Fruit fly (Drosophila melanogaster): ENCODE results near the gene S1P.

Gene S1P

DNA sequence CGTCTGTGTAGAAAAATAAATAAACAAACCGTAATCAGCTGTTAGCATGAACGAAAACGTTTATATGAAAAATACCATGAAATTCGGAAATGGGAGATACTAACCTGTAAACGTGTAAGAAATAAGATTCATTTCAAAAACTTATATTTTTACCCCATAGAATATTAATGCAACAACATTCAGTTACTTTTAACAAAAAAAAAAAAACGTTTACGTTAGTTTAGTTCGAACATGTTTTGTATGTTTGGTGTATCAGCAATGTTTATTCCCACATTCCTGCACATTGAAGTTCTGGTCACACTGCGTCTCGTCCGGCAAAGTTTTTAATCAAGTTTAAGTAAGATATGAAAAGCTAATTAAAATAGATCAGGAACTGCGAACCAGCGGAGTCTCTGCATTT lies at the start of gene S1P, which contains the start of gene CG11307:
Gene S1P, minus strand, starts transcription at position 23 of the 400 bp plus-strand sequence.
Gene CG11307, plus strand, starts transcription at position 270 of the 400 bp plus-strand sequence.
- TF ChIP-seq Ets98B (GFP tag; IDR thresholded peaks at IDR 0.05) (no peak), CG12605 (GFP tag; IDR thresholded peaks at IDR 0.05) (no peak)

dm6 chr3L:21666880-21667279 lies 49.7 kb upstream of the S1P start, which contains the start of gene Cpr78E:
Gene Cpr78E (minus strand): TSS chr3L:21666980.
- TF ChIP-seq CG8159 (tag; optimal IDR thresholded peaks at IDR 0.05) (no peak), EcR (GFP tag; optimal IDR thresholded peaks at IDR 0.05) (no peak), CG4496 (GFP tag; IDR thresholded peaks at IDR 0.05) (no peak), fd96Ca (GFP tag; IDR thresholded peaks at IDR 0.05) (no peak), CG10348 (GFP tag; IDR thresholded peaks at IDR 0.05) (no peak), CG15710 (tag; optimal IDR thresholded peaks at IDR 0.05) (no peak), D1 (tag; optimal IDR thresholded peaks at IDR 0.05) (no peak), Pif1B (GFP tag; optimal IDR thresholded peaks at IDR 0.05) (no peak), rn (GFP tag; IDR thresholded peaks at IDR 0.05) (no peak), CG8301 (tag; optimal IDR thresholded peaks at IDR 0.05) (no peak), CG34367 (tag; optimal IDR thresholded peaks at IDR 0.05) (no peak)

dm6 chr3L:21652768-21653167 lies 35.6 kb upstream of the S1P start:
- TF ChIP-seq rn (GFP tag; IDR thresholded peaks at IDR 0.05) (no peak), D1 (tag; optimal IDR thresholded peaks at IDR 0.05) (peak; percentile 66), EcR (GFP tag; optimal IDR thresholded peaks at IDR 0.05) (peak; percentile 58), CG15710 (tag; optimal IDR thresholded peaks at IDR 0.05) (no peak), CG8159 (tag; optimal IDR thresholded peaks at IDR 0.05) (no peak)

- no peak for TF ChIP-seq CG8301 (tag; optimal IDR thresholded peaks at IDR 0.05)
- no peak for TF ChIP-seq CG4496 (GFP tag; IDR thresholded peaks at IDR 0.05)
- TF ChIP-seq CG34367 (tag; optimal IDR thresholded peaks at IDR 0.05) = no peak
- TF ChIP-seq CG9948 (tag; optimal IDR thresholded peaks at IDR 0.05) = no peak
- TF ChIP-seq CG12605 (GFP tag; IDR thresholded peaks at IDR 0.05) = no peak
- no peak for TF ChIP-seq D1 (tag; optimal IDR thresholded peaks at IDR 0.05)
- no peak for TF ChIP-seq Pif1B (GFP tag; optimal IDR thresholded peaks at IDR 0.05)
- no peak for TF ChIP-seq CG10348 (GFP tag; IDR thresholded peaks at IDR 0.05)
- no peak for TF ChIP-seq fd96Ca (GFP tag; IDR thresholded peaks at IDR 0.05)
- no peak for TF ChIP-seq rn (GFP tag; IDR thresholded peaks at IDR 0.05)
- TF ChIP-seq CG14655 (GFP tag; optimal IDR thresholded peaks at IDR 0.05) = no peak
- no peak for TF ChIP-seq Pif1A (GFP tag; optimal IDR thresholded peaks at IDR 0.05)
- no peak for TF ChIP-seq Snoo (tag; optimal IDR thresholded peaks at IDR 0.05)
- TF ChIP-seq EcR (GFP tag; optimal IDR thresholded peaks at IDR 0.05) = no peak
- no peak for TF ChIP-seq CG32121 (GFP tag; IDR thresholded peaks at IDR 0.05)
These were observed 34.9 kb upstream of the S1P start for dm6 chr3L:21652124-21652523.

dm6 chr3L:21651412-21651811 lies 34.2 kb upstream of the S1P start:
- TF ChIP-seq CG8301 (tag; optimal IDR thresholded peaks at IDR 0.05) (no peak), CG34367 (tag; optimal IDR thresholded peaks at IDR 0.05) (no peak), Snoo (tag; optimal IDR thresholded peaks at IDR 0.05) (no peak), Pif1B (GFP tag; optimal IDR thresholded peaks at IDR 0.05) (no peak), gl (tag; optimal IDR thresholded peaks at IDR 0.05) (no peak), CG13204 (GFP tag; optimal IDR thresholded peaks at IDR 0.05) (peak; percentile 64), EcR (GFP tag; optimal IDR thresholded peaks at IDR 0.05) (peak; percentile 20), CG15710 (tag; optimal IDR thresholded peaks at IDR 0.05) (no peak), CG4496 (GFP tag; IDR thresholded peaks at IDR 0.05) (no peak)

- no peak for TF ChIP-seq CG8159 (tag; optimal IDR thresholded peaks at IDR 0.05)
- TF ChIP-seq EcR (GFP tag; optimal IDR thresholded peaks at IDR 0.05) = no peak
- no peak for TF ChIP-seq rn (GFP tag; IDR thresholded peaks at IDR 0.05)
- no peak for TF ChIP-seq CG10348 (GFP tag; IDR thresholded peaks at IDR 0.05)
- TF ChIP-seq D1 (tag; optimal IDR thresholded peaks at IDR 0.05) = no peak
- TF ChIP-seq CG14655 (GFP tag; optimal IDR thresholded peaks at IDR 0.05) = no peak
- no peak for TF ChIP-seq Snoo (tag; optimal IDR thresholded peaks at IDR 0.05)
- TF ChIP-seq Ets98B (GFP tag; IDR thresholded peaks at IDR 0.05) = no peak
- no peak for TF ChIP-seq CG32121 (GFP tag; IDR thresholded peaks at IDR 0.05)
- TF ChIP-seq gl (tag; optimal IDR thresholded peaks at IDR 0.05) = no peak
- TF ChIP-seq CG13204 (GFP tag; optimal IDR thresholded peaks at IDR 0.05) = no peak
- no peak for TF ChIP-seq Pif1A (GFP tag; optimal IDR thresholded peaks at IDR 0.05)
- TF ChIP-seq CG34367 (tag; optimal IDR thresholded peaks at IDR 0.05) = no peak
- TF ChIP-seq CG9948 (tag; optimal IDR thresholded peaks at IDR 0.05) = no peak
These were observed 30.7 kb upstream of the S1P start for dm6 chr3L:21647853-21648252.

DNA sequence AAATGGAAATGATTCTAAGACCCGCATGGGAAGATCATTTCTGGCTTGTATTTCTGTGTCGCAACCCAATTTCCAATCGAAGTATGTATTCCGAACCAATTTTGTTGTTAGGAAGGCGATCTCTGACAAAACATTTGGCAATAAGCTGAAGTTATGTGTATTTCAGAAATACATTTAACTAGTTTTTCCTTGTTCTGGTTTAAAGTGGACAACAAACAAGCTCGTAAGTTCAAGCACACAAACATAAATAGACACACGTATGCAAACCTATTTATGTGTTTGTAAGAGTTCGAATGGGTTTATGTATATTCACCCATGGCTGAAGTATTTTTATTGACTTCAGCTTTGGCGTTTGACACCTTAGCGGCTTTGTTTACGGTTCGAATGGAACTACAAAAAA lies 28.7 kb upstream of the S1P start:
- no peak for TF ChIP-seq CG12605 (GFP tag; IDR thresholded peaks at IDR 0.05)
- TF ChIP-seq CG14655 (GFP tag; optimal IDR thresholded peaks at IDR 0.05) = no peak
- no peak for TF ChIP-seq CG10348 (GFP tag; IDR thresholded peaks at IDR 0.05)

DNA sequence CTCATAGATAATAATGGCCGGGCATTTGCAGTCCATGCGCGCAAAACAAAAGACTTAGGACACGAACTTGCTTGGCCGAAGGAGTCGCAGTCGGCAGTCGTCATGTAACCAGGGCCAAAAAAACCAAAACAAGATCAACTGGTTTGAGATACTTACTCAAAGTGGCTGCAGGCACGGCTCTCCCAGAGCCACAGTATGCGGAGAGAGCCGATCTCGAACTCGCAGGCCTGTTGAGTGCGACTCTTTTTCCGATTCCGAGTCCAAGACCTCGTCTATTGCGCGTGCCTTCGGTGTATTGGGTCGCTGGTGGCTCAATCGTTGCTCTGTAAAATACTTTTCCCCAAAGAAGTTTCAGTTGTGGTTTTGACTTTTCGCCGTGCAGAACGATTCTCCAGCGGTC lies 27.4 kb upstream of the S1P start, which contains the start of gene CG43980:
Gene CG43980, plus strand, starts transcription at position 352 of the 400 bp plus-strand sequence.
- TF ChIP-seq CG32121 (GFP tag; IDR thresholded peaks at IDR 0.05) (no peak), CG8159 (tag; optimal IDR thresholded peaks at IDR 0.05) (no peak), CG13204 (GFP tag; optimal IDR thresholded peaks at IDR 0.05) (no peak), Ets98B (GFP tag; IDR thresholded peaks at IDR 0.05) (no peak), CG10348 (GFP tag; IDR thresholded peaks at IDR 0.05) (no peak), CG34367 (tag; optimal IDR thresholded peaks at IDR 0.05) (no peak), CG15710 (tag; optimal IDR thresholded peaks at IDR 0.05) (no peak), rn (GFP tag; IDR thresholded peaks at IDR 0.05) (no peak), CG17806 (tag; optimal IDR thresholded peaks at IDR 0.05) (no peak), CG8301 (tag; optimal IDR thresholded peaks at IDR 0.05) (no peak), fd96Ca (GFP tag; IDR thresholded peaks at IDR 0.05) (no peak), CG14655 (GFP tag; optimal IDR thresholded peaks at IDR 0.05) (no peak), EcR (GFP tag; optimal IDR thresholded peaks at IDR 0.05) (no peak), Pif1A (GFP tag; optimal IDR thresholded peaks at IDR 0.05) (no peak), D1 (tag; optimal IDR thresholded peaks at IDR 0.05) (no peak), CG4496 (GFP tag; IDR thresholded peaks at IDR 0.05) (no peak)
